Fruit fly (Drosophila melanogaster) whole organism, embryonic: ENCODE results near the gene gfzf.

Experiments
- Bgb ChIP-seq: fragments of 200-800 bp; sonication (Bioruptor generic); IDR thresholded peaks from 2 replicates; pipeline ENCODE4 v1.3.6; 2022; ENCODE audit warnings: missing biosample characterization, missing genetic modification characterization; ENCODE audit not compliant: partially characterized antibody
- CG10147 ChIP-seq: fragments of 200-800 bp; sonication (Bioruptor generic); optimal IDR thresholded peaks from 2 replicates; lab custom pipeline; 2019; ENCODE audit warnings: missing biosample characterization, mild to moderate bottlenecking, missing genetic modification characterization, moderate library complexity
- CG11504 ChIP-seq: fragments of 200-800 bp; sonication (Bioruptor generic); optimal IDR thresholded peaks from 3 replicates; lab custom pipeline; 2019; ENCODE audit warnings: missing biosample characterization, mild to moderate bottlenecking, missing genetic modification characterization, moderate library complexity
- CG12942 ChIP-seq: fragments of 200-800 bp; sonication (Bioruptor generic); optimal IDR thresholded peaks from 3 replicates; lab custom pipeline; 2016; ENCODE audit warnings: missing biosample characterization, missing genetic modification characterization
- CG13775 ChIP-seq: fragments of 200-800 bp; sonication (Bioruptor generic); optimal IDR thresholded peaks from 3 replicates; lab custom pipeline; 2017; ENCODE audit warnings: missing biosample characterization, mild to moderate bottlenecking, missing genetic modification characterization
- CG14667 ChIP-seq: fragments of 200-800 bp; sonication (Bioruptor generic); IDR thresholded peaks from 2 replicates; pipeline ENCODE4 v1.3.6; 2022; ENCODE audit warnings: missing biosample characterization, missing genetic modification characterization
- CG15514 ChIP-seq: fragments of 200-800 bp; sonication (Bioruptor generic); optimal IDR thresholded peaks from 3 replicates; lab custom pipeline; 2017; ENCODE audit warnings: missing biosample characterization, missing genetic modification characterization, mild to moderate bottlenecking, moderate library complexity, missing genetic modification reagents
- CG17612 ChIP-seq: fragments of 200-800 bp; sonication (Bioruptor generic); IDR thresholded peaks from 2 replicates; pipeline ENCODE4 v1.3.6; 2022; ENCODE audit warnings: missing biosample characterization, missing genetic modification characterization
- CG18262 ChIP-seq: fragments of 200-800 bp; optimal IDR thresholded peaks from 3 replicates; lab custom pipeline; 2019; ENCODE audit warnings: missing biosample characterization, mild to moderate bottlenecking, missing genetic modification characterization, moderate library complexity
- CG1832 ChIP-seq: fragments of 200-800 bp; sonication (Bioruptor generic); optimal IDR thresholded peaks from 2 replicates; lab custom pipeline; 2017; ENCODE audit warnings: missing biosample characterization, mild to moderate bottlenecking, missing genetic modification characterization, inconsistent platforms
- CG2116 ChIP-seq: fragments of 200-800 bp; sonication (Bioruptor generic); optimal IDR thresholded peaks from 3 replicates; lab custom pipeline; 2018; ENCODE audit warnings: missing biosample characterization, mild to moderate bottlenecking, missing genetic modification characterization
- CG33213 ChIP-seq: fragments of 200-800 bp; sonication (Bioruptor generic); optimal IDR thresholded peaks from 3 replicates; lab custom pipeline; 2016; ENCODE audit warnings: missing biosample characterization, missing genetic modification characterization
- CG4424 ChIP-seq: fragments of 200-800 bp; sonication (Bioruptor generic); optimal IDR thresholded peaks from 3 replicates; lab custom pipeline; 2016; ENCODE audit warnings: missing biosample characterization, missing genetic modification characterization
- CG6854 ChIP-seq: fragments of 200-800 bp; sonication (Bioruptor generic); optimal IDR thresholded peaks from 3 replicates; lab custom pipeline; 2017; ENCODE audit warnings: missing biosample characterization, mild to moderate bottlenecking, missing genetic modification characterization
- CG8089 ChIP-seq: fragments of 200-800 bp; sonication (Bioruptor generic); optimal IDR thresholded peaks from 3 replicates; lab custom pipeline; 2016; ENCODE audit warnings: missing biosample characterization, missing genetic modification characterization
- Dbx ChIP-seq: fragments of 200-800 bp; sonication (Bioruptor generic); IDR thresholded peaks from 3 replicates; pipeline ENCODE4 v1.3.6; 2022; ENCODE audit warnings: missing biosample characterization, missing genetic modification characterization
- Hey ChIP-seq: fragments of 200-800 bp; sonication (Bioruptor generic); optimal IDR thresholded peaks from 3 replicates; lab custom pipeline; 2018; ENCODE audit warnings: missing biosample characterization, mild to moderate bottlenecking, missing genetic modification characterization
- HmgZ ChIP-seq: fragments of 200-800 bp; sonication (Bioruptor generic); optimal IDR thresholded peaks from 2 replicates; lab custom pipeline; 2018; ENCODE audit warnings: missing biosample characterization, mild to moderate bottlenecking, missing genetic modification characterization
- Lhr ChIP-seq: fragments of 200-800 bp; sonication (Bioruptor generic); optimal IDR thresholded peaks from 3 replicates; lab custom pipeline; 2017; ENCODE audit warnings: mild to moderate bottlenecking, missing biosample characterization, missing genetic modification reagents, missing genetic modification characterization
- Lpt ChIP-seq: fragments of >200 bp; optimal IDR thresholded peaks from 2 replicates; lab custom pipeline; 2018; ENCODE audit warnings: missing biosample characterization, missing genetic modification characterization
- MBD-R2 ChIP-seq: fragments of 200-800 bp; sonication (Bioruptor generic); IDR thresholded peaks from 2 replicates; pipeline ENCODE4 v1.3.6; 2022; ENCODE audit warnings: missing biosample characterization, missing genetic modification characterization
- MTF-1 ChIP-seq: fragments of 200-800 bp; sonication (Bioruptor generic); optimal IDR thresholded peaks from 2 replicates; lab custom pipeline; 2018; ENCODE audit warnings: missing biosample characterization, mild to moderate bottlenecking, missing genetic modification characterization, borderline replicate concordance
- Mad ChIP-seq: fragments of 200-800 bp; sonication (Bioruptor generic); optimal IDR thresholded peaks from 2 replicates; lab custom pipeline; 2016; ENCODE audit warnings: missing biosample characterization, missing genetic modification characterization
- NC2β ChIP-seq: fragments of 200-800 bp; sonication (Bioruptor generic); optimal IDR thresholded peaks from 2 replicates; lab custom pipeline; 2016; ENCODE audit warnings: missing biosample characterization, missing genetic modification characterization
- Optix ChIP-seq: fragments of 200-800 bp; sonication (Bioruptor generic); IDR thresholded peaks from 3 replicates; pipeline ENCODE4 v1.3.6; 2022; ENCODE audit warnings: missing biosample characterization, missing genetic modification characterization
- Pdp1 ChIP-seq, 2 experiments: fragments of 200-800 bp; sonication (Bioruptor generic); optimal IDR thresholded peaks; 3 replicates each; lab custom pipeline; 2016; ENCODE audit warnings: missing biosample characterization in 2 of 2, missing genetic modification characterization in 2 of 2, mild to moderate bottlenecking in 1 of 2, moderate library complexity in 1 of 2
- Ravus ChIP-seq: fragments of 200-800 bp; sonication (Bioruptor generic); IDR thresholded peaks from 2 replicates; pipeline ENCODE4 v1.3.6; 2022; ENCODE audit warnings: missing biosample characterization, missing genetic modification characterization
- Usf ChIP-seq: fragments of 200-800 bp; sonication (Bioruptor generic); optimal IDR thresholded peaks from 2 replicates; lab custom pipeline; 2017; ENCODE audit warnings: missing genotype, missing biosample characterization, missing genetic modification characterization
- ab ChIP-seq: fragments of 200-800 bp; sonication (Bioruptor generic); optimal IDR thresholded peaks from 2 replicates; lab custom pipeline; 2016; ENCODE audit warnings: missing biosample characterization, missing genetic modification characterization
- bab2 ChIP-seq: fragments of 200-800 bp; sonication (Bioruptor generic); optimal IDR thresholded peaks from 2 replicates; lab custom pipeline; 2016; ENCODE audit warnings: missing biosample characterization, missing genetic modification characterization
- btn ChIP-seq: fragments of 200-800 bp; sonication (Bioruptor generic); optimal IDR thresholded peaks from 2 replicates; lab custom pipeline; 2016; ENCODE audit warnings: missing biosample characterization, missing genetic modification characterization
- chn ChIP-seq: fragments of 200-800 bp; sonication (Bioruptor generic); optimal IDR thresholded peaks from 2 replicates; lab custom pipeline; 2016; ENCODE audit warnings: missing biosample characterization, missing genetic modification characterization
- dimm ChIP-seq: fragments of 200-800 bp; sonication (Bioruptor generic); IDR thresholded peaks from 2 replicates; pipeline ENCODE4 v1.3.6; 2022; ENCODE audit warnings: missing biosample characterization, missing genetic modification characterization
- dmrt99B ChIP-seq: fragments of 200-800 bp; sonication (Bioruptor generic); optimal IDR thresholded peaks from 2 replicates; lab custom pipeline; 2018; ENCODE audit warnings: missing biosample characterization, mild to moderate bottlenecking, missing genetic modification characterization, moderate library complexity
- dysf ChIP-seq: fragments of 200-800 bp; sonication (Bioruptor generic); IDR thresholded peaks from 3 replicates; pipeline ENCODE4 v1.3.6; 2022; ENCODE audit warnings: missing biosample characterization, missing genetic modification characterization
- ham ChIP-seq: fragments of 200-800 bp; sonication (Bioruptor generic); IDR thresholded peaks from 2 replicates; pipeline ENCODE4 v1.3.6; 2022; ENCODE audit warnings: missing biosample characterization, missing genetic modification characterization
- hbn ChIP-seq: fragments of 200-800 bp; sonication (Bioruptor generic); IDR thresholded peaks from 2 replicates; pipeline ENCODE4 v1.3.6; 2022; ENCODE audit warnings: missing biosample characterization, missing genetic modification characterization; ENCODE audit not compliant: partially characterized antibody
- kah ChIP-seq: fragments of 200-800 bp; sonication (Bioruptor generic); optimal IDR thresholded peaks from 2 replicates; lab custom pipeline; 2018; ENCODE audit warnings: missing biosample characterization, mild to moderate bottlenecking, missing genetic modification characterization
- lola ChIP-seq, 3 experiments: fragments of >200 bp in 2 of 3; fragments of 200-800 bp in 1 of 3; sonication (Bioruptor generic) in 1 of 3; optimal IDR thresholded peaks; 2 replicates each; lab custom pipeline; 2017 to 2019; ENCODE audit warnings: missing biosample characterization in 3 of 3, missing genetic modification characterization in 3 of 3, mild to moderate bottlenecking in 1 of 3, moderate library complexity in 1 of 3
- lov ChIP-seq, 2 experiments: fragments of 200-800 bp in 1 of 2; fragments of >200 bp in 1 of 2; sonication (Bioruptor generic) in 1 of 2; IDR thresholded peaks in 1 of 2; optimal IDR thresholded peaks in 1 of 2; 2 replicates in 1 of 2; 3 replicates in 1 of 2; pipeline versions ENCODE4 v1.3.6 to Lab custom; 2017 to 2022; ENCODE audit warnings: missing biosample characterization in 1 of 2, missing genetic modification characterization in 1 of 2
- pan ChIP-seq, 4 experiments: fragments of >200 bp in 3 of 4; fragments of 200-800 bp in 1 of 4; sonication (Bioruptor generic) in 1 of 4; optimal IDR thresholded peaks in 3 of 4; IDR thresholded peaks in 1 of 4; 2 replicates each; pipeline versions ENCODE4 v1.3.6 to Lab custom; 2017 to 2022; ENCODE audit warnings: missing biosample characterization in 2 of 4, missing genetic modification characterization in 2 of 4, mixed read lengths in 1 of 4
- pum ChIP-seq: fragments of 200-800 bp; sonication (Bioruptor generic); optimal IDR thresholded peaks from 2 replicates; lab custom pipeline; 2016; ENCODE audit warnings: missing biosample characterization, missing genetic modification characterization
- seq ChIP-seq: fragments of 200-800 bp; sonication (Bioruptor generic); IDR thresholded peaks from 2 replicates; pipeline ENCODE4 v1.3.6; 2022; ENCODE audit warnings: missing biosample characterization, missing genetic modification characterization
- shn ChIP-seq: fragments of 200-800 bp; sonication (Bioruptor generic); optimal IDR thresholded peaks from 3 replicates; lab custom pipeline; 2016; ENCODE audit warnings: missing biosample characterization, missing genetic modification characterization
- sna ChIP-seq: fragments of 200-800 bp; sonication (Bioruptor generic); IDR thresholded peaks from 2 replicates; pipeline ENCODE4 v1.3.6; 2022; ENCODE audit warnings: missing biosample characterization, missing genetic modification characterization; ENCODE audit not compliant: partially characterized antibody
- tgo ChIP-seq: fragments of 200-800 bp; sonication (Bioruptor generic); IDR thresholded peaks from 3 replicates; pipeline ENCODE4 v1.3.6; 2022; ENCODE audit warnings: missing biosample characterization, missing genetic modification characterization
- tio ChIP-seq: fragments of 200-800 bp; sonication (Bioruptor generic); optimal IDR thresholded peaks from 2 replicates; lab custom pipeline; 2017; ENCODE audit warnings: missing biosample characterization, missing genetic modification characterization, inconsistent platforms
- wdn ChIP-seq: fragments of 200-800 bp; sonication (Bioruptor generic); IDR thresholded peaks from 2 replicates; pipeline ENCODE4 v1.3.6; 2022; ENCODE audit warnings: missing biosample characterization, missing genetic modification characterization
- zen ChIP-seq: fragments of 200-800 bp; sonication (Bioruptor generic); optimal IDR thresholded peaks from 3 replicates; lab custom pipeline; 2018; ENCODE audit warnings: missing biosample characterization, mild to moderate bottlenecking, missing genetic modification characterization, moderate library complexity

gfzf gene

DNA sequence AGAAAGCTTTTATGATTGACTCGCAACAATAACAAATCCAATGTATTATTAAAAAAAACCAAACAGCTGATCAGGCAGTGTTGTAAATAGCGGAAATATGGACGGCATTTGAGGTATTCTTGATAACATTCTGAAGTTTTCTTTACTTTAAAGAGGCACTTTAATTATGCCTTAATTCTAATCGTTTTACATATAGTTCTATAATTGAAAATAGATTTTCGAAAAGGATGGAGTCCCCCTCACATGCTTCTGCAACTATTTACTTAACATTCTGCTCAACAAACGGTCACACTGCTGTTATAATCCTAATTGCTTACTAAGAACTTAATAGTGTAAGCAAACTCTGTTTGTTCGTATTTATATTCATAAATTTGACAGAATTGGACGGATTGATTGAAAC is 22.8 kb downstream of the gfzf start, which contains the start of gene CG10068 (continued):
- TF ChIP-seq ab (GFP tag; lab: Kevin White, UChicago) = no peak
- peak; percentile 83 for TF ChIP-seq Mad (GFP tag; lab: Kevin White, UChicago)
- TF ChIP-seq zen (tag; lab: Kevin White, UChicago) = peak; percentile 98
- peak; percentile 92 for TF ChIP-seq HmgZ
- TF ChIP-seq shn (GFP tag; lab: Kevin White, UChicago) = peak; percentile 81
- TF ChIP-seq Bgb = no peak
- peak; percentile 81 for TF ChIP-seq tio (GFP tag; lab: Kevin White, UChicago)
- peak; percentile 85 for TF ChIP-seq CG15514 (GFP tag; lab: Kevin White, UChicago)
- TF ChIP-seq CG17612 (GFP tag; lab: Robert Waterston, UW) = peak; percentile 74
- TF ChIP-seq CG14667 = peak; percentile 85
- peak; percentile 78 for TF ChIP-seq CG8089 (GFP tag; lab: Kevin White, UChicago)
- peak; percentile 85 for TF ChIP-seq pum (GFP tag; lab: Kevin White, UChicago)
- peak; percentile 76 for TF ChIP-seq CG2116 (GFP tag; lab: Kevin White, UChicago)
- TF ChIP-seq sna (GFP tag; lab: Robert Waterston, UW) = peak; percentile 59; the same call in 1 of the 2 replicates
- TF ChIP-seq dysf = peak; percentile 92
- peak; percentile 87 for TF ChIP-seq dmrt99B
- no peak for TF ChIP-seq CG1832 (GFP tag; lab: Kevin White, UChicago)
- peak; percentile 92 for TF ChIP-seq NC2β (GFP tag; lab: Kevin White, UChicago)
- TF ChIP-seq dimm = no peak; the same call in 1 of the 2 replicates
- TF ChIP-seq hbn = no peak; the same call in 1 of the 2 replicates
- TF ChIP-seq CG13775 (GFP tag; lab: Kevin White, UChicago) = peak; percentile 90
- TF ChIP-seq CG10147 (GFP tag; lab: Kevin White, UChicago) = peak; percentile 83
- TF ChIP-seq CG6854 (GFP tag; lab: Kevin White, UChicago) = peak; percentile 77
- peak; percentile 89 for TF ChIP-seq chn (GFP tag; lab: Kevin White, UChicago)
- peak; percentile 83 for TF ChIP-seq wdn (GFP tag; lab: Robert Waterston, UW)
- TF ChIP-seq Hey (tag; lab: Kevin White, UChicago) = no peak
- peak; percentile 92 for TF ChIP-seq Lhr (GFP tag; lab: Kevin White, UChicago)
- no peak for TF ChIP-seq Lpt (GFP tag; lab: Kevin White, UChicago)
- peak; percentile 89 to 91 for TF ChIP-seq Pdp1 (GFP tag; optimal IDR thresholded peaks at IDR 0.05; lab: Kevin White, UChicago)
- peak; percentile 90 for TF ChIP-seq CG11504 (tag; lab: Kevin White, UChicago)
- TF ChIP-seq bab2 (GFP tag; lab: Kevin White, UChicago) = peak; percentile 89
- TF ChIP-seq MTF-1 = peak; percentile 70
- TF ChIP-seq Optix (GFP tag; lab: Robert Waterston, UW) = peak; percentile 83
- TF ChIP-seq lola (GFP tag; optimal IDR thresholded peaks at IDR 0.05; lab: Kevin White, UChicago) = peak in 1 of 3 experiments; percentile 91
- peak; percentile 88 for TF ChIP-seq CG4424 (GFP tag; lab: Kevin White, UChicago)
- no peak for TF ChIP-seq lov (optimal IDR thresholded peaks at IDR 0.05; lab: Kevin White, UChicago)
- TF ChIP-seq lov (GFP tag; IDR thresholded peaks at IDR 0.05; lab: Robert Waterston, UW) = peak; percentile 94
- TF ChIP-seq tgo (GFP tag; lab: Robert Waterston, UW) = peak; percentile 92
- TF ChIP-seq Ravus (GFP tag; lab: Robert Waterston, UW) = peak; percentile 21
- TF ChIP-seq CG12942 (GFP tag; lab: Kevin White, UChicago) = peak; percentile 81
- peak; percentile 93 for TF ChIP-seq MBD-R2 (GFP tag; lab: Robert Waterston, UW)
- TF ChIP-seq Usf (GFP tag; lab: Kevin White, UChicago) = peak; percentile 22
- peak; percentile 74 for TF ChIP-seq kah (GFP tag; lab: Kevin White, UChicago)
- TF ChIP-seq ham (GFP tag; lab: Robert Waterston, UW) = no peak
- peak; percentile 85 for TF ChIP-seq btn
- TF ChIP-seq pan (optimal IDR thresholded peaks at IDR 0.05; lab: Kevin White, UChicago) = no peak
- peak in 1 of 2 experiments; percentile 97 for TF ChIP-seq pan (GFP tag; optimal IDR thresholded peaks at IDR 0.05 in 1 of 2, IDR thresholded peaks at IDR 0.05 in 1 of 2)
- TF ChIP-seq seq (GFP tag; lab: Robert Waterston, UW) = peak; percentile 91
- TF ChIP-seq Dbx (GFP tag; lab: Robert Waterston, UW) = peak; percentile 87
- peak; percentile 94 for TF ChIP-seq CG33213 (GFP tag; lab: Kevin White, UChicago)
- peak; percentile 91 for TF ChIP-seq CG18262 (tag; lab: Kevin White, UChicago)
